Fruit fly (Drosophila melanogaster): Measurements from ENCODE around the gene Tdrd3.

Tdrd3 gene

dm6 chr3L:14784949-14785408, 1.6 kb upstream of the Tdrd3 start (continued):
- TF ChIP-seq pita (GFP tag; optimal IDR thresholded peaks at IDR 0.05) (no peak), dpn (GFP tag; optimal IDR thresholded peaks at IDR 0.05) (peak; percentile 95 to 96), CG2129 (GFP tag; IDR thresholded peaks at IDR 0.05; ENCODE audit: partially characterized antibody) (no peak), HmgD (GFP tag; optimal IDR thresholded peaks at IDR 0.05) (peak; percentile 64), CG6854 (GFP tag; optimal IDR thresholded peaks at IDR 0.05) (peak; percentile 97), CG13296 (GFP tag; optimal IDR thresholded peaks at IDR 0.05) (peak; percentile 98), zfh2 (GFP tag; optimal IDR thresholded peaks at IDR 0.05) (peak; percentile 85), Fer2 (tag; optimal IDR thresholded peaks at IDR 0.05) (peak; percentile 89), hbn (GFP tag; IDR thresholded peaks at IDR 0.05; ENCODE audit: partially characterized antibody) (no peak), CG2202 (tag; optimal IDR thresholded peaks at IDR 0.05) (peak; percentile 96), CkIIα-i1 (GFP tag; IDR thresholded peaks at IDR 0.05) (0 out of 2 replicates have a peak, but pooled peaks have one; percentile 47), CG2889 (GFP tag; IDR thresholded peaks at IDR 0.05) (peak; percentile 78; the same call in 2 of the 3 replicates), Rx (GFP tag; IDR thresholded peaks at IDR 0.05) (peak; percentile 83; the same call in 1 of the 2 replicates), CG9876 (GFP tag; optimal IDR thresholded peaks at IDR 0.05) (peak; percentile 77), CG12104 (GFP tag; optimal IDR thresholded peaks at IDR 0.05) (peak; percentile 96), CHES-1-like (GFP tag; optimal IDR thresholded peaks at IDR 0.05) (peak; percentile 91), prd (optimal IDR thresholded peaks at IDR 0.05) (no peak), prd (GFP tag; IDR thresholded peaks at IDR 0.05) (peak; percentile 94), dmrt11E (tag; optimal IDR thresholded peaks at IDR 0.05) (peak; percentile 98), CG10565 (GFP tag; optimal IDR thresholded peaks at IDR 0.05) (peak; percentile 92), usp (GFP tag; optimal IDR thresholded peaks at IDR 0.05) (no peak), CG11093 (GFP tag; IDR thresholded peaks at IDR 0.05) (peak; percentile 90), CG17359 (tag; optimal IDR thresholded peaks at IDR 0.05) (peak; percentile 96), Side (GFP tag; optimal IDR thresholded peaks at IDR 0.05) (peak; percentile 92), E2f1 (GFP tag; IDR thresholded peaks at IDR 0.05) (peak; percentile 90), Vsx1 (GFP tag; optimal IDR thresholded peaks at IDR 0.05) (peak; percentile 93), CG4360 (GFP tag; IDR thresholded peaks at IDR 0.05) (peak; percentile 35; the same call in 1 of the 2 replicates), hb (GFP tag; IDR thresholded peaks at IDR 0.05; ENCODE audit: partially characterized antibody) (no peak), NC2α (GFP tag; optimal IDR thresholded peaks at IDR 0.05) (peak; percentile 91), vvl (GFP tag; IDR thresholded peaks at IDR 0.05) (no peak; the same call in none of the 2 replicates), bcd (GFP tag; optimal IDR thresholded peaks at IDR 0.05) (peak; percentile 98), CG7271 (tag; optimal IDR thresholded peaks at IDR 0.05) (peak; percentile 85), Sox102F (GFP tag; optimal IDR thresholded peaks at IDR 0.05) (peak; percentile 97), Hr39 (optimal IDR thresholded peaks at IDR 0.05) (no peak), gfzf (GFP tag; optimal IDR thresholded peaks at IDR 0.05) (no peak), CG2875 (GFP tag; optimal IDR thresholded peaks at IDR 0.05) (peak; percentile 96), Dp (GFP tag; optimal IDR thresholded peaks at IDR 0.05) (peak; percentile 11), Fer1 (GFP tag; optimal IDR thresholded peaks at IDR 0.05) (peak; percentile 97), BtbVII (GFP tag; optimal IDR thresholded peaks at IDR 0.05) (peak; percentile 98), CG4617 (GFP tag; optimal IDR thresholded peaks at IDR 0.05; ENCODE audit: borderline replicate concordance) (peak; percentile 78), NK7.1 (GFP tag; optimal IDR thresholded peaks at IDR 0.05) (peak; percentile 87), fd64A (GFP tag; optimal IDR thresholded peaks at IDR 0.05) (peak; percentile 86), CG10431 (GFP tag; optimal IDR thresholded peaks at IDR 0.05) (peak; percentile 90), CG12299 (tag; optimal IDR thresholded peaks at IDR 0.05) (peak; percentile 94), CG7357 (GFP tag; IDR thresholded peaks at IDR 0.05) (peak; percentile 84), abd-A (tag; optimal IDR thresholded peaks at IDR 0.05) (peak; percentile 80), CG31388 (GFP tag; optimal IDR thresholded peaks at IDR 0.05) (peak; percentile 92), Sox100B (GFP tag; optimal IDR thresholded peaks at IDR 0.05) (peak; percentile 99), Atf-2 (GFP tag; optimal IDR thresholded peaks at IDR 0.05) (peak; percentile 93), gem (tag; optimal IDR thresholded peaks at IDR 0.05) (peak; percentile 98)
